Worm (Caenorhabditis elegans) whole organism, L1 larva: ENCODE data around the gene oig-1.

ENCODE experiments used
- ceh-82 ChIP-seq, 3 experiments: fragments of 150-350 bp in 1 of 3; sonication (generic microtip) in 2 of 3; optimal IDR thresholded peaks; 2 replicates each; lab custom pipeline; 2014 to 2017; ENCODE audit warnings: missing biosample characterization in 3 of 3, missing genetic modification characterization in 3 of 3
- dpl-1 ChIP-seq, 3 experiments: fragments of 150-350 bp in 2 of 3; sonication (generic microtip) in 1 of 3; optimal IDR thresholded peaks; 2 replicates each; lab custom pipeline; 2014 to 2017; ENCODE audit warnings: missing biosample characterization in 3 of 3, missing genetic modification characterization in 3 of 3, missing genetic modification reagents in 3 of 3
- mef-2 ChIP-seq: fragments of 150-350 bp; optimal IDR thresholded peaks from 2 replicates; lab custom pipeline; 2014; ENCODE audit warnings: missing biosample characterization, missing genetic modification characterization
- nhr-84 ChIP-seq: sonication (generic microtip); optimal IDR thresholded peaks from 2 replicates; lab custom pipeline; 2017; ENCODE audit warnings: missing biosample characterization, missing genetic modification characterization
- rnt-1 ChIP-seq: sonication (generic microtip); optimal IDR thresholded peaks from 2 replicates; lab custom pipeline; 2016; ENCODE audit warnings: mild to moderate bottlenecking, missing genetic modification characterization, moderate library complexity, missing compliant biosample characterization

The oig-1 gene

DNA sequence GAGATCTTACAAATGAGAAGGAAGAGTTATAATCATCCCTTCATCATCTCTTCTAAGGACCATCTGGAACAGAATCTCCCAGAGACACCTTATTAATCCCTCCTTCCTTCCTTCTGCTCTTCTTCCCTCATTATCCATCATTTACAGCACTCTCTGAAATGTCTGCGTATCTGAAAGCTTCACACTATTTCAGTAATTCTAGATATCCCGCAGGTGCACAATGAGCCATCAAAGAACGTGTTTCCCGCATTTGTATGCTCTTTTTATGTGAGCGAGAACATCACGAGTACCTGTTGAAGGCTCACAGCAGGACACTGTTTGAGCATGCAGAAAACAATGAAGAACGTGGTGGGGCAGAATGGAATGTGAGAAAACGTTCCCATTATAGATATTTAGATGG is 49.1 kb downstream of the oig-1 start:
- TF ChIP-seq dpl-1 (GFP tag; optimal IDR thresholded peaks at IDR 0.05; lab: Kevin White, UChicago): no peak
- no peak for TF ChIP-seq ceh-82 (tag; optimal IDR thresholded peaks at IDR 0.05; lab: Kevin White, UChicago)
- TF ChIP-seq mef-2 (tag; lab: Kevin White, UChicago): no peak
- TF ChIP-seq nhr-84 (tag; lab: Kevin White, UChicago): no peak
- no peak for TF ChIP-seq rnt-1 (tag; lab: Kevin White, UChicago)
